Fruit fly (Drosophila melanogaster): ENCODE data around the gene Or24a.

Or24a gene

DNA sequence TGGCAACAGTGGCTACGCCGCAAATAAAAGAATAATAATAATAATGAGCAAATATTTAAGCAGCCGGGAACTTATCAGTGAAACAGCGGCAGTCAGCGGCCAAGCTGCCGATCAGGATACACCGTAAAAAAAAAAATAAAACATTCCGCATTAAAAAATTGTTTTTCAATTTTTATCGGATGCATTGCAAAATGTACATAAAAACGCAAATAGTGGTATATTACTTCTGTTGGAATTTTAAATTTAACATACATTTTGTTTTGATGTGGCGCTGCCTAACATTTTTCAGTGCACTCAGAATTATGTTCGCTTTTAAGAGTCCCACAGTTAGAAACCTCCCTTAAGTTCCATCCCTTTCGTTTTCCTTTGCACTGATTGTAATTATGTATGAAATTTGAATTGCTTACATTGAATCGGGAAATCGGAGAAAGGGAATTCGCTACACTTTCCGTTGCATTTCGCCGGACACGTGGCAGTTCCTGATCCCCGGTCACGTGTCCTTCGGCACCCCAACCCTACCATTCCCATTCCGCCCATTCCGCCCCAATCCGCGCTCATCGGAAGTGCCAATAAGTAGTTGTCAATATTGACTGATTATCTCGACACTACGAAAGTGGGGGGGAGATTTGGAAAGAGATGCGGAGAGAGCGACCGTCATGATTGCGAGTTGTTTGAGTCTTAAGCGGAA lies 46.8 kb downstream of the Or24a start (continued):
- TF ChIP-seq NfI (GFP tag; optimal IDR thresholded peaks at IDR 0.05) (peak; percentile 59), caup (GFP tag; optimal IDR thresholded peaks at IDR 0.05; ENCODE audit: severe bottlenecking) (peak; percentile 62), Mes4 (GFP tag; optimal IDR thresholded peaks at IDR 0.05) (peak; percentile 76), CG34224 (GFP tag; IDR thresholded peaks at IDR 0.05; ENCODE audit: partially characterized antibody) (no peak), hkb (optimal IDR thresholded peaks at IDR 0.05) (no peak), hkb (GFP tag; IDR thresholded peaks at IDR 0.05) (peak; percentile 85), gce (GFP tag; IDR thresholded peaks at IDR 0.05) (peak; percentile 88), crol (GFP tag; IDR thresholded peaks at IDR 0.05) (no peak), CG10267 (tag; optimal IDR thresholded peaks at IDR 0.05) (peak; percentile 82), CG4282 (GFP tag; optimal IDR thresholded peaks at IDR 0.05) (peak; percentile 33), CG33213 (GFP tag; optimal IDR thresholded peaks at IDR 0.05) (peak; percentile 81), sug (tag; optimal IDR thresholded peaks at IDR 0.05) (peak; percentile 29), grau (tag; optimal IDR thresholded peaks at IDR 0.05) (peak; percentile 74), mam (GFP tag; optimal IDR thresholded peaks at IDR 0.05) (peak; percentile 71), CG2129 (GFP tag; IDR thresholded peaks at IDR 0.05; ENCODE audit: partially characterized antibody) (no peak), CG4404 (GFP tag; IDR thresholded peaks at IDR 0.05) (peak; percentile 79), Meics (GFP tag; optimal IDR thresholded peaks at IDR 0.05) (peak; percentile 77), vnd (GFP tag; IDR thresholded peaks at IDR 0.05; ENCODE audit: partially characterized antibody) (no peak), CG32767 (GFP tag; IDR thresholded peaks at IDR 0.05) (peak; percentile 64), pho (GFP tag; optimal IDR thresholded peaks at IDR 0.05) (peak; percentile 58), Ssrp (tag; optimal IDR thresholded peaks at IDR 0.05) (peak; percentile 84), Oaz (GFP tag; IDR thresholded peaks at IDR 0.05) (peak; percentile 48), CG9215 (GFP tag; IDR thresholded peaks at IDR 0.05) (peak; percentile 58; the same call in 1 of the 2 replicates), B-H2 (GFP tag; optimal IDR thresholded peaks at IDR 0.05) (no peak), CG3163 (GFP tag; optimal IDR thresholded peaks at IDR 0.05) (peak; percentile 48), Six4 (GFP tag; optimal IDR thresholded peaks at IDR 0.05) (peak; percentile 69), sob (GFP tag; IDR thresholded peaks at IDR 0.05) (peak; percentile 72), tin (GFP tag; optimal IDR thresholded peaks at IDR 0.05) (peak; percentile 77), E2f2 (GFP tag; IDR thresholded peaks at IDR 0.05) (no peak; the same call in 1 of the 2 replicates), wdn (GFP tag; IDR thresholded peaks at IDR 0.05) (0 out of 2 replicates have a peak, but pooled peaks have one; percentile 33), HHEX (GFP tag; optimal IDR thresholded peaks at IDR 0.05) (peak; percentile 65), so (GFP tag; IDR thresholded peaks at IDR 0.05) (peak; percentile 75; the same call in 2 of the 3 replicates), CG9609 (GFP tag; optimal IDR thresholded peaks at IDR 0.05) (peak; percentile 66), CG6854 (GFP tag; optimal IDR thresholded peaks at IDR 0.05) (peak; percentile 35), bcd (GFP tag; optimal IDR thresholded peaks at IDR 0.05) (peak; percentile 76), Awh (GFP tag; IDR thresholded peaks at IDR 0.05) (peak; percentile 89), ap (GFP tag; IDR thresholded peaks at IDR 0.05) (peak; percentile 73; the same call in 1 of the 2 replicates), br (optimal IDR thresholded peaks at IDR 0.05) (no peak), eyg (GFP tag; optimal IDR thresholded peaks at IDR 0.05) (no peak), cwo (GFP tag; optimal IDR thresholded peaks at IDR 0.05) (peak; percentile 66), MBD-R2 (GFP tag; IDR thresholded peaks at IDR 0.05) (no peak; the same call in 1 of the 2 replicates), Atf3 (GFP tag; optimal IDR thresholded peaks at IDR 0.05) (peak; percentile 50), Camta (GFP tag; optimal IDR thresholded peaks at IDR 0.05) (peak; percentile 62), ab (GFP tag; optimal IDR thresholded peaks at IDR 0.05) (peak; percentile 35), Lhr (GFP tag; optimal IDR thresholded peaks at IDR 0.05) (peak; percentile 40), CG10959 (GFP tag; IDR thresholded peaks at IDR 0.05) (peak; percentile 76), sqz (GFP tag; optimal IDR thresholded peaks at IDR 0.05) (peak; percentile 84), CG10565 (GFP tag; optimal IDR thresholded peaks at IDR 0.05) (peak; percentile 32), CG8388 (GFP tag; optimal IDR thresholded peaks at IDR 0.05) (peak; percentile 83), nerfin-2 (GFP tag; IDR thresholded peaks at IDR 0.05; ENCODE audit: partially characterized antibody) (no peak)
